Worm (Caenorhabditis elegans) whole organism, young adult: ENCODE data around the gene atgp-1.

Source experiments
- B0336.3 ChIP-seq: fragments of 200-800 bp; sonication (Bioruptor generic); IDR thresholded peaks from 2 replicates; pipeline ENCODE4 v1.3.6; 2022; ENCODE audit warnings: missing genetic modification characterization, missing compliant biosample characterization
- C06A6.2 ChIP-seq: fragments of 200-800 bp; sonication (Bioruptor generic); conservative IDR thresholded peaks from 2 replicates; pipeline ENCODE4 v1.3.6; 2022; ENCODE audit warnings: missing genetic modification characterization, missing compliant biosample characterization
- F22D6.2 ChIP-seq: sonication (generic microtip); optimal IDR thresholded peaks from 2 replicates; lab custom pipeline; 2016; ENCODE audit warnings: mild to moderate bottlenecking, missing genetic modification characterization, missing compliant biosample characterization
- Y79H2A.3 ChIP-seq: fragments of 200-800 bp; sonication (Bioruptor generic); conservative IDR thresholded peaks from 2 replicates; pipeline ENCODE4 v1.3.6; 2022; ENCODE audit warnings: missing genetic modification reagents, missing genetic modification characterization, missing compliant biosample characterization
- Y95B8A.8 ChIP-seq: fragments of 200-800 bp; sonication (Bioruptor generic); IDR thresholded peaks from 2 replicates; pipeline ENCODE4 v1.3.6; 2022; ENCODE audit warnings: missing genetic modification reagents, missing genetic modification characterization, missing compliant biosample characterization
- aptf-2 ChIP-seq: fragments of 200-800 bp; sonication (Bioruptor generic); conservative IDR thresholded peaks from 2 replicates; pipeline ENCODE4 v1.3.6; 2022; ENCODE audit warnings: missing genetic modification reagents, missing genetic modification characterization, missing compliant biosample characterization
- atf-7 ChIP-seq: sonication (generic microtip); optimal IDR thresholded peaks from 2 replicates; lab custom pipeline; 2017; ENCODE audit warnings: mild to moderate bottlenecking, missing genetic modification characterization, missing compliant biosample characterization
- bed-1 ChIP-seq: fragments of 200-800 bp; sonication (Bioruptor generic); IDR thresholded peaks from 2 replicates; pipeline ENCODE4 v1.3.6; 2022; ENCODE audit warnings: missing genetic modification reagents, missing genetic modification characterization, missing compliant biosample characterization
- cebp-1 ChIP-seq, 2 experiments: fragments of 200-800 bp in 1 of 2; sonication (Bioruptor generic) in 1 of 2; sonication (generic microtip) in 1 of 2; IDR thresholded peaks in 1 of 2; optimal IDR thresholded peaks in 1 of 2; 2 replicates each; pipeline versions ENCODE4 v1.3.6 to Lab custom; 2017 to 2022; ENCODE audit warnings: missing compliant biosample characterization in 2 of 2, missing genetic modification characterization in 2 of 2, mild to moderate bottlenecking in 1 of 2, missing genetic modification reagents in 1 of 2, moderate library complexity in 1 of 2
- ceh-27 ChIP-seq: fragments of 200-800 bp; sonication (Bioruptor generic); optimal IDR thresholded peaks from 2 replicates; lab custom pipeline; 2018; ENCODE audit warnings: mild to moderate bottlenecking, missing genetic modification characterization, moderate library complexity, missing compliant biosample characterization
- dpl-1 ChIP-seq: fragments of 150-350 bp; optimal IDR thresholded peaks from 2 replicates; lab custom pipeline; 2014; ENCODE audit warnings: missing biosample characterization, missing genetic modification reagents, missing genetic modification characterization
- egl-44 ChIP-seq: fragments of 200-800 bp; sonication (Bioruptor generic); IDR thresholded peaks from 2 replicates; pipeline ENCODE4 v1.3.6; 2022; ENCODE audit warnings: missing genetic modification reagents, missing genetic modification characterization, missing compliant biosample characterization
- gei-17 ChIP-seq: fragments of 200-800 bp; sonication (Bioruptor generic); optimal IDR thresholded peaks from 2 replicates; lab custom pipeline; 2018; ENCODE audit warnings: mild to moderate bottlenecking, missing genetic modification characterization, missing compliant biosample characterization
- him-1 ChIP-seq: sonication (generic microtip); optimal IDR thresholded peaks from 2 replicates; lab custom pipeline; 2016; ENCODE audit warnings: missing genotype, missing genetic modification reagents, missing genetic modification characterization, missing compliant biosample characterization
- lir-1 ChIP-seq: fragments of 200-800 bp; sonication (Bioruptor generic); conservative IDR thresholded peaks from 2 replicates; pipeline ENCODE4 v1.3.6; 2022; ENCODE audit warnings: missing genetic modification reagents, missing genetic modification characterization, missing compliant biosample characterization
- lsy-27 ChIP-seq: sonication (generic microtip); optimal IDR thresholded peaks from 2 replicates; lab custom pipeline; 2017; ENCODE audit warnings: missing genetic modification characterization, mild to moderate bottlenecking, missing compliant biosample characterization, antibody characterized with exemption, missing genotype, borderline replicate concordance; ENCODE audit not compliant: insufficient read depth
- madf-10 ChIP-seq: sonication (generic microtip); optimal IDR thresholded peaks from 2 replicates; lab custom pipeline; 2016; ENCODE audit warnings: mild to moderate bottlenecking, missing genetic modification characterization, missing compliant biosample characterization
- madf-8 ChIP-seq: fragments of 200-800 bp; sonication (Bioruptor generic); conservative IDR thresholded peaks from 2 replicates; pipeline ENCODE4 v1.3.6; 2022; ENCODE audit warnings: missing genetic modification reagents, missing genetic modification characterization, missing compliant biosample characterization
- mel-28 ChIP-seq: sonication (generic microtip); optimal IDR thresholded peaks from 2 replicates; lab custom pipeline; 2016; ENCODE audit warnings: borderline replicate concordance, mild to moderate bottlenecking, missing genetic modification characterization, missing compliant biosample characterization
- mxl-1 ChIP-seq: sonication (generic microtip); optimal IDR thresholded peaks from 2 replicates; lab custom pipeline; 2016; ENCODE audit warnings: missing genetic modification characterization, missing compliant biosample characterization
- nfya-2 ChIP-seq: fragments of 200-800 bp; sonication (Bioruptor generic); IDR thresholded peaks from 2 replicates; pipeline ENCODE4 v1.3.6; 2022; ENCODE audit warnings: missing genetic modification reagents, missing genetic modification characterization, missing compliant biosample characterization
- nfyb-1 ChIP-seq: fragments of 200-800 bp; sonication (Bioruptor generic); IDR thresholded peaks from 2 replicates; pipeline ENCODE4 v1.3.6; 2022; ENCODE audit warnings: missing genetic modification reagents, missing genetic modification characterization, missing compliant biosample characterization
- nhr-90 ChIP-seq: sonication (generic microtip); optimal IDR thresholded peaks from 2 replicates; lab custom pipeline; 2016; ENCODE audit warnings: missing genotype, mild to moderate bottlenecking, missing genetic modification characterization, missing compliant biosample characterization
- rcor-1 ChIP-seq: fragments of 200-800 bp; sonication (Bioruptor generic); IDR thresholded peaks from 2 replicates; pipeline ENCODE4 v1.3.6; 2022; ENCODE audit warnings: missing genetic modification reagents, missing genetic modification characterization, missing compliant biosample characterization
- repo-1 ChIP-seq: sonication (generic microtip); optimal IDR thresholded peaks from 2 replicates; lab custom pipeline; 2017; ENCODE audit warnings: mild to moderate bottlenecking, missing genetic modification characterization, missing compliant biosample characterization
- sdz-38 ChIP-seq: sonication (generic microtip); optimal IDR thresholded peaks from 2 replicates; lab custom pipeline; 2016; ENCODE audit warnings: missing genotype, missing genetic modification characterization, missing compliant biosample characterization
- snpc-4 ChIP-seq, 5 experiments: fragments of 150-350 bp in 1 of 5; sonication (generic microtip) in 4 of 5; optimal IDR thresholded peaks; 2 replicates each; lab custom pipeline; 2014 to 2018; ENCODE audit warnings: missing genetic modification characterization in 5 of 5, missing biosample characterization in 3 of 5, antibody characterized with exemption in 2 of 5, mild to moderate bottlenecking in 2 of 5, missing compliant biosample characterization in 2 of 5, missing genotype in 2 of 5, moderate library complexity in 2 of 5, missing genetic modification reagents in 1 of 5
- tbp1 ChIP-seq: fragments of 200-800 bp; sonication (Bioruptor generic); optimal IDR thresholded peaks from 2 replicates; lab custom pipeline; 2018; ENCODE audit warnings: mild to moderate bottlenecking, missing genetic modification characterization, missing compliant biosample characterization
- tlf-1 ChIP-seq: fragments of 200-800 bp; sonication (Bioruptor generic); optimal IDR thresholded peaks from 2 replicates; lab custom pipeline; 2018; ENCODE audit warnings: mild to moderate bottlenecking, missing genetic modification characterization, missing compliant biosample characterization
- unc-62 ChIP-seq: fragments of 150-350 bp; optimal IDR thresholded peaks from 2 replicates; lab custom pipeline; 2014; ENCODE audit warnings: missing biosample characterization, missing genetic modification reagents, missing genetic modification characterization
- zim-3 ChIP-seq: sonication (generic microtip); optimal IDR thresholded peaks from 2 replicates; lab custom pipeline; 2017; ENCODE audit warnings: mild to moderate bottlenecking, missing genetic modification characterization, moderate library complexity, missing compliant biosample characterization
- ztf-6 ChIP-seq: fragments of 200-800 bp; sonication (Bioruptor generic); IDR thresholded peaks from 2 replicates; pipeline ENCODE4 v1.3.6; 2022; ENCODE audit warnings: missing genetic modification reagents, missing genetic modification characterization, missing compliant biosample characterization

atgp-1 gene

ce11 chrIV:17253435-17253834, 15.7 kb upstream of the atgp-1 start:
- no peak for TF ChIP-seq Y79H2A.3
- TF ChIP-seq C06A6.2 = no peak
- no peak for TF ChIP-seq lir-1 (GFP tag; lab: Robert Waterston, UW)
- TF ChIP-seq Y95B8A.8 (GFP tag; lab: Robert Waterston, UW) = no peak
- no peak for TF ChIP-seq cebp-1 (GFP tag; IDR thresholded peaks at IDR 0.05; lab: Robert Waterston, UW)
- no peak for TF ChIP-seq cebp-1 (tag; optimal IDR thresholded peaks at IDR 0.05; lab: Kevin White, UChicago)
- no peak for TF ChIP-seq mxl-1 (tag; lab: Kevin White, UChicago)
- TF ChIP-seq ceh-27 = no peak
- TF ChIP-seq sdz-38 (tag; lab: Kevin White, UChicago) = no peak
- no peak for TF ChIP-seq mel-28 (tag; lab: Kevin White, UChicago)
- no peak for TF ChIP-seq him-1 (tag; lab: Kevin White, UChicago)
- TF ChIP-seq madf-10 = no peak
- no peak for TF ChIP-seq B0336.3 (GFP tag; lab: Robert Waterston, UW)
- TF ChIP-seq lsy-27 (tag; lab: Kevin White, UChicago) = no peak
- no peak for TF ChIP-seq egl-44 (GFP tag; lab: Robert Waterston, UW)
- TF ChIP-seq zim-3 (tag; lab: Kevin White, UChicago) = no peak
- no peak for TF ChIP-seq dpl-1 (GFP tag; lab: Kevin White, UChicago)
- TF ChIP-seq ztf-6 = no peak

- TF ChIP-seq bed-1 (GFP tag; lab: Robert Waterston, UW) (no peak), snpc-4 (GFP tag; optimal IDR thresholded peaks at IDR 0.05; lab: Kevin White, UChicago) (no peak), snpc-4 (tag; optimal IDR thresholded peaks at IDR 0.05; lab: Kevin White, UChicago) (peak in 1 of 4 experiments; percentile 6)
These were observed 14.1 kb upstream of the atgp-1 start, which contains the start of gene gtf-2E1 for ce11 chrIV:17255001-17255400. Gene gtf-2E1, plus strand, starts transcription at chrIV:17255301.

- no peak for TF ChIP-seq repo-1
- TF ChIP-seq rcor-1 (GFP tag; lab: Robert Waterston, UW) = no peak
- TF ChIP-seq F22D6.2 (tag; lab: Kevin White, UChicago) = no peak
- no peak for TF ChIP-seq madf-8 (GFP tag; lab: Robert Waterston, UW)
- no peak for TF ChIP-seq cebp-1 (GFP tag; IDR thresholded peaks at IDR 0.05; lab: Robert Waterston, UW)
- no peak for TF ChIP-seq cebp-1 (tag; optimal IDR thresholded peaks at IDR 0.05; lab: Kevin White, UChicago)
- no peak for TF ChIP-seq him-1 (tag; lab: Kevin White, UChicago)
- TF ChIP-seq gei-17 (GFP tag; lab: Kevin White, UChicago) = no peak
- TF ChIP-seq unc-62 (GFP tag; lab: Kevin White, UChicago) = no peak
- TF ChIP-seq atf-7 = no peak
These were observed 10.3 kb upstream of the atgp-1 start for ce11 chrIV:17258824-17259223.

ce11 chrIV:17259310-17259709, 9.8 kb upstream of the atgp-1 start, which contains the start of gene phyh-1:
Gene phyh-1, minus strand, starts transcription at chrIV:17259410.
- TF ChIP-seq nfya-2 (no peak), tlf-1 (GFP tag; lab: Kevin White, UChicago) (no peak), atf-7 (no peak), ceh-27 (no peak), nhr-90 (tag; lab: Kevin White, UChicago) (no peak), tbp1 (GFP tag; lab: Kevin White, UChicago) (no peak), aptf-2 (GFP tag; lab: Robert Waterston, UW) (no peak), egl-44 (GFP tag; lab: Robert Waterston, UW) (no peak), nfyb-1 (no peak)
